Worm (Caenorhabditis elegans): ENCODE data around the gene lgc-57.

DNA sequence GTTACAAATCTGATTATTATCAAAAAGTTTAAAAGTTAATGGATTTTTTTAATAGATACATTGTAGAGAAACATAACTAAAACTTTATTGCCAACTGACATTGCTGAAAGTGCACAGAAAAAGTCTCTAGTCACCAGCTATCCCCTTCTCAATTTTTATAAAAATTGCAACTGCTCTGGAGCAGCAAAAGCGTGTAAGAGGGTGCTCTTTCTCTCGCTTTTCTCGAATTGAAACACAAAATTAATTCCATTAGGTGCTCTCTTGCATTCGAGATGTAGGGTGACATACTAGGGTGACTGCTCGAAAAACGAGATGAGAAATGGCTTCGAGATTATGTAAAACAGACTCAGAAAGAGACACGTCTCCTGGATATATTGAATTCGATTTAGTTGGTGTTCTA is 14.2 kb upstream of the lgc-57 start:
- no peak for TF ChIP-seq nhr-76 (tag; optimal IDR thresholded peaks at IDR 0.05)
- TF ChIP-seq elt-2 (tag; optimal IDR thresholded peaks at IDR 0.05), result no peak
- TF ChIP-seq zag-1 (tag; optimal IDR thresholded peaks at IDR 0.05), result no peak

All from whole organism, L3 larva.